Worm (Caenorhabditis elegans): Measurements from ENCODE around the gene R06F6.14.

The R06F6.14 gene

DNA sequence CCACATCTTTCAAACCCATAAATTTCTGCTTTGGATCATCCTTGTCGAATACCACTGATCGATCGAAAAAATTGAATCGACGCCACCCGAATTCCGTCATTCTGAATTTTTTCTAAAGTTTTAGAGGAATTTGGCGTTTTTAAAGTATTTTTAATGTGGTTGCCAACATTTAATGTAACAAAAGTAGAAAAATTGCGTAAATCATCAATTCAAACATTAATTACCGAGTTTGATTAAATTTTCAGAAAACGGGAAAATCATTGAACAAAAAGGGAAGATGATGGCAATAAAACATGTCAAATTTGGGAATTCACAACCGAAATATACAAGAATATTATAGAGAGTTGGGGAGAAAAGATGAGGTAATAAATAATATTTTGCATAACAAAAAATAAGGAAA, 15.7 kb upstream of the R06F6.14 start, which contains the start of gene vps-11:
TSS of gene vps-11 (minus strand) at position 101 of the 400 bp plus-strand sequence.
- TF ChIP-seq lin-13 (GFP tag; optimal IDR thresholded peaks at IDR 0.05) (no peak), nhr-21 (tag; optimal IDR thresholded peaks at IDR 0.05) (no peak), dmd-4 (tag; optimal IDR thresholded peaks at IDR 0.05) (no peak), unc-39 (tag; optimal IDR thresholded peaks at IDR 0.05) (no peak), lin-39 (tag; optimal IDR thresholded peaks at IDR 0.05) (no peak), C34F6.9 (tag; optimal IDR thresholded peaks at IDR 0.05) (no peak), ceh-82 (tag; optimal IDR thresholded peaks at IDR 0.05) (no peak), ztf-11 (tag; optimal IDR thresholded peaks at IDR 0.05) (no peak), nhr-10 (tag; optimal IDR thresholded peaks at IDR 0.05) (no peak), fos-1 (tag; optimal IDR thresholded peaks at IDR 0.05) (no peak), lsy-2 (tag; optimal IDR thresholded peaks at IDR 0.05) (no peak), ceh-16 (tag; optimal IDR thresholded peaks at IDR 0.05) (no peak), elt-1 (tag; optimal IDR thresholded peaks at IDR 0.05) (no peak), ZK546.5 (tag; optimal IDR thresholded peaks at IDR 0.05) (no peak), Y55F3AM.14 (GFP tag; optimal IDR thresholded peaks at IDR 0.05) (no peak), mdl-1 (tag; optimal IDR thresholded peaks at IDR 0.05) (no peak)

DNA sequence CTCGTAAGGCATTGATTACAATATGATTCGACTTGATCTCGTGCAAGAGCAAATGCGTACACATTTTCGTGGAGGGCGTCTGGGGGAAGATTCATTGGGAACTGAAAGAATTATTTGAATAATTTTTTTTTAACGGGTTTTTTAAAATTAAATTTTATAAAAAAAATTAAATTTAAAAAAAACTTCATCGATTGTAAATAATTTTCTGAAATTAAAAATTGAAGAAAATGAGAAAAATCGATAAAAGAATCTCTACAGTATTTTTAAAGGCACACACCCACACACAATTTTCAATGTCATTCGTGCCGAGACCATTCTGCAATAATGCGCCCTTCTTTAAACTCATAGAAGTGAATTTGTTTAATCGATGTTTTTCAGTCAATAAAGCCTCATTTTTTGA, 12.9 kb upstream of the R06F6.14 start, which contains the start of gene set-14:
TSS of gene set-14 (minus strand) at position 101 of the 400 bp plus-strand sequence.
- TF ChIP-seq mdl-1 (tag; optimal IDR thresholded peaks at IDR 0.05) = no peak
- no peak for TF ChIP-seq nhr-10 (tag; optimal IDR thresholded peaks at IDR 0.05)
- no peak for TF ChIP-seq zag-1 (tag; optimal IDR thresholded peaks at IDR 0.05)
- no peak for TF ChIP-seq nhr-21 (tag; optimal IDR thresholded peaks at IDR 0.05)
- no peak for TF ChIP-seq skn-1 (tag; optimal IDR thresholded peaks at IDR 0.05)
- no peak for TF ChIP-seq ztf-4 (tag; optimal IDR thresholded peaks at IDR 0.05)
- no peak for TF ChIP-seq aly-2 (tag; optimal IDR thresholded peaks at IDR 0.05)
- TF ChIP-seq nhr-25 (tag; optimal IDR thresholded peaks at IDR 0.05) = no peak
- no peak for TF ChIP-seq peb-1 (tag; optimal IDR thresholded peaks at IDR 0.05)
- no peak for TF ChIP-seq nhr-129 (tag; optimal IDR thresholded peaks at IDR 0.05)
- no peak for TF ChIP-seq mab-5 (tag; optimal IDR thresholded peaks at IDR 0.05)
- no peak for TF ChIP-seq nhr-12 (tag; optimal IDR thresholded peaks at IDR 0.05)
- TF ChIP-seq blmp-1 (tag; optimal IDR thresholded peaks at IDR 0.05; ENCODE audit: insufficient read depth) = no peak
- TF ChIP-seq nhr-23 (tag; optimal IDR thresholded peaks at IDR 0.05) = no peak
- no peak for TF ChIP-seq lsy-2 (tag; optimal IDR thresholded peaks at IDR 0.05)
- TF ChIP-seq nhr-6 (tag; optimal IDR thresholded peaks at IDR 0.05) = no peak
- TF ChIP-seq nhr-77 (tag; optimal IDR thresholded peaks at IDR 0.05) = no peak
- TF ChIP-seq ztf-1 (GFP tag; conservative IDR thresholded peaks at IDR 0.05) = no peak
- no peak for TF ChIP-seq Y55F3AM.14 (GFP tag; optimal IDR thresholded peaks at IDR 0.05)
- no peak for TF ChIP-seq snpc-4 (tag; optimal IDR thresholded peaks at IDR 0.05)

DNA sequence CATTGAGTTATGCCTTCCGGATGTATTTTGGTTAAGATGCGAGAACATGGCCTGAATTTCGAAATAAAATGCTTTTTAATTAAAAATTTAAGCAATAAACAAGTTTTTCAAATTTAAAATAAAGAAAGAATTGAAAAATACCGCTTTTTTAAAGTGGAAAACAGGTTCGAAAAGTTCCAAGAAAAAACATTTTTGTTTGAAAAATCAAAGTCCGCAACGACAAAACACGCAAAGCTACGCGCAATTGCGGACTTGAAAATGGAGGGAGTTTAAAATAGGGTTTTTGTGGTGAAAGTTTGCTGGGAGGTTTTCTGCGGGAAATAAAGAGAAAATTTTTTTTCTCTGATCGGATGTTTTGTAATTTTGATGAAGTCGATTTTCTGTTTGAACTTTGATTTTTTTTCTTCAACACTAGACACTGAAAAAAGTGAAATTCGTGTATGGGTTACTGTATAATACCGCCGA, 10.6 kb upstream of the R06F6.14 start, which contains the start of gene npp-19:
TSS of gene npp-19 (minus strand) at position 51 of the 465 bp plus-strand sequence.
- TF ChIP-seq ZK546.5 (tag; optimal IDR thresholded peaks at IDR 0.05) = no peak
- TF ChIP-seq F13H6.1 (tag; optimal IDR thresholded peaks at IDR 0.05) = peak; percentile 42
- TF ChIP-seq zag-1 (tag; optimal IDR thresholded peaks at IDR 0.05) = no peak
- TF ChIP-seq ztf-1 (GFP tag; conservative IDR thresholded peaks at IDR 0.05) = no peak
- peak; percentile 50 for TF ChIP-seq nhr-21 (tag; optimal IDR thresholded peaks at IDR 0.05)
- no peak for TF ChIP-seq nhr-25 (tag; optimal IDR thresholded peaks at IDR 0.05)
- TF ChIP-seq lsy-2 (tag; optimal IDR thresholded peaks at IDR 0.05) = peak; percentile 76 to 87
- TF ChIP-seq Y55F3AM.14 (GFP tag; optimal IDR thresholded peaks at IDR 0.05) = no peak
- TF ChIP-seq ztf-11 (tag; optimal IDR thresholded peaks at IDR 0.05) = no peak
- no peak for TF ChIP-seq peb-1 (tag; optimal IDR thresholded peaks at IDR 0.05)
- no peak for TF ChIP-seq nhr-6 (tag; optimal IDR thresholded peaks at IDR 0.05)
- TF ChIP-seq sma-9 (GFP tag; optimal IDR thresholded peaks at IDR 0.05) = no peak
- TF ChIP-seq sma-9 (tag; optimal IDR thresholded peaks at IDR 0.05) = no peak
- no peak for TF ChIP-seq nhr-12 (tag; optimal IDR thresholded peaks at IDR 0.05)
- TF ChIP-seq alr-1 (tag; optimal IDR thresholded peaks at IDR 0.05) = no peak
- no peak for TF ChIP-seq ceh-82 (tag; optimal IDR thresholded peaks at IDR 0.05)
- TF ChIP-seq crh-2 (tag; optimal IDR thresholded peaks at IDR 0.05) = peak; percentile 60
- no peak for TF ChIP-seq snpc-4 (tag; optimal IDR thresholded peaks at IDR 0.05)
- TF ChIP-seq unc-55 (GFP tag; optimal IDR thresholded peaks at IDR 0.05) = peak; percentile 87
- no peak for TF ChIP-seq ztf-4 (tag; optimal IDR thresholded peaks at IDR 0.05)
- TF ChIP-seq lin-13 (GFP tag; optimal IDR thresholded peaks at IDR 0.05) = peak; percentile 52
- TF ChIP-seq skn-1 (tag; optimal IDR thresholded peaks at IDR 0.05) = no peak
- no peak for TF ChIP-seq nhr-10 (tag; optimal IDR thresholded peaks at IDR 0.05)
- peak; percentile 67 for TF ChIP-seq nhr-77 (tag; optimal IDR thresholded peaks at IDR 0.05)
- TF ChIP-seq fos-1 (tag; optimal IDR thresholded peaks at IDR 0.05) = peak; percentile 48
- peak; percentile 76 for TF ChIP-seq C34F6.9 (tag; optimal IDR thresholded peaks at IDR 0.05)
- peak; percentile 56 for TF ChIP-seq nhr-129 (tag; optimal IDR thresholded peaks at IDR 0.05)
- peak; percentile 42 for TF ChIP-seq R02D3.7 (tag; optimal IDR thresholded peaks at IDR 0.05)
- TF ChIP-seq elt-1 (tag; optimal IDR thresholded peaks at IDR 0.05) = no peak
- no peak for TF ChIP-seq elt-3 (tag; optimal IDR thresholded peaks at IDR 0.05)
- peak; percentile 10 for TF ChIP-seq sem-4 (tag; optimal IDR thresholded peaks at IDR 0.05)
- no peak for TF ChIP-seq mbf-1 (tag; optimal IDR thresholded peaks at IDR 0.05)
- TF ChIP-seq lin-11 (tag; optimal IDR thresholded peaks at IDR 0.05) = no peak
- peak; percentile 46 for TF ChIP-seq mab-5 (tag; optimal IDR thresholded peaks at IDR 0.05)
- TF ChIP-seq unc-62 (GFP tag; optimal IDR thresholded peaks at IDR 0.05) = no peak
- peak; percentile 47 for TF ChIP-seq sma-3 (GFP tag; optimal IDR thresholded peaks at IDR 0.05)
- TF ChIP-seq egl-27 (tag; optimal IDR thresholded peaks at IDR 0.05) = no peak
- peak; percentile 38 for TF ChIP-seq blmp-1 (tag; optimal IDR thresholded peaks at IDR 0.05; ENCODE audit: insufficient read depth)
- peak; percentile 99 for TF ChIP-seq gmeb-1 (tag; optimal IDR thresholded peaks at IDR 0.05)
- no peak for TF ChIP-seq ceh-16 (tag; optimal IDR thresholded peaks at IDR 0.05)
- no peak for TF ChIP-seq mdl-1 (tag; optimal IDR thresholded peaks at IDR 0.05)
- no peak for TF ChIP-seq aly-2 (tag; optimal IDR thresholded peaks at IDR 0.05)

All from whole organism, L2 larva.